Fruit fly (Drosophila melanogaster) whole organism, wandering third instar larva: Measurements from ENCODE around the gene CG5114.

Experiments used
- HLH106 ChIP-seq: fragments of 200-800 bp; optimal IDR thresholded peaks from 3 replicates; lab custom pipeline; 2019; ENCODE audit warnings: missing biosample characterization, mild to moderate bottlenecking, missing genetic modification characterization, moderate library complexity
- Hr78 ChIP-seq: fragments of >200 bp; optimal IDR thresholded peaks from 2 replicates; lab custom pipeline; 2017; ENCODE audit warnings: missing biosample characterization, missing genetic modification characterization
- OdsH ChIP-seq: fragments of 200-800 bp; sonication (Bioruptor generic); optimal IDR thresholded peaks from 2 replicates; lab custom pipeline; 2016; ENCODE audit warnings: missing biosample characterization, mild to moderate bottlenecking, missing genetic modification characterization
- Sp1 ChIP-seq: fragments of 200-800 bp; sonication (Bioruptor generic); optimal IDR thresholded peaks from 3 replicates; lab custom pipeline; 2019; ENCODE audit warnings: missing biosample characterization, mild to moderate bottlenecking, missing genetic modification characterization, moderate library complexity
- ey ChIP-seq: fragments of 200-800 bp; sonication (Bioruptor generic); optimal IDR thresholded peaks from 2 replicates; lab custom pipeline; 2016; ENCODE audit warnings: missing biosample characterization, missing genetic modification characterization
- psq ChIP-seq: fragments of 200-800 bp; sonication (Bioruptor generic); optimal IDR thresholded peaks from 3 replicates; lab custom pipeline; 2017; ENCODE audit warnings: missing biosample characterization, mild to moderate bottlenecking, missing genetic modification characterization, moderate library complexity
- tai ChIP-seq: sonication (Bioruptor generic); optimal IDR thresholded peaks from 2 replicates; lab custom pipeline; 2016; ENCODE audit warnings: missing biosample characterization, missing genetic modification characterization

DNA sequence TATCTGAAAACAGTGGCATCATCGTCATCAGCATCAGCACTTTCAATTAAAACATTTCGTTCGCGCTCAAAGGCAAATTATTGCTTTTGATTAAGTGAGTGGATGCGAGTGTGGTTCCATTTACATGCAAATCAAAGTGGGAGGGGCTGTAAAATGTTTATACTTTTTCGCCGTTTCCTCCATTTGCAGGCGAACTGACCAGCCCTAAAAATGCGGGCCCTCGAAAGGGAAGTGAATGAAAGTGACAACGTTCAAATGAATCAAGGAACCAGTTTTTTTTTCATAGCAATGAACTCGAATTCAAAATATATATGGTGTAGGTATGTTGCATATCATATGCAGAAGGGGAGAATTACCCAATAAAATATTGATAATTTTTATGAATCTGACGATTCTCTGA, 28.0 kb downstream of the CG5114 start:
- TF ChIP-seq Hr78 (GFP tag; lab: Kevin White, UChicago) = no peak
- no peak for TF ChIP-seq psq (GFP tag; lab: Kevin White, UChicago)
- TF ChIP-seq tai (GFP tag; lab: Kevin White, UChicago) = no peak
- no peak for TF ChIP-seq ey
- no peak for TF ChIP-seq HLH106 (tag; lab: Kevin White, UChicago)
- TF ChIP-seq OdsH (GFP tag; lab: Kevin White, UChicago) = no peak
- no peak for TF ChIP-seq Sp1 (GFP tag; lab: Kevin White, UChicago)
